Fruit fly (Drosophila melanogaster): ENCODE measurements around the gene mtg.

dm6 chr3R:8206628-8207275 lies 43.5 kb upstream of the mtg start:
- TF ChIP-seq CTCF (optimal IDR thresholded peaks at IDR 0.05) = no peak
- TF ChIP-seq CG8478 (optimal IDR thresholded peaks at IDR 0.05) = no peak
